Worm (Caenorhabditis elegans) whole organism, early embryonic: Measurements from ENCODE around the gene nspc-17.

Experiments
- F13C5.2 ChIP-seq: sonication (generic microtip); optimal IDR thresholded peaks from 2 replicates; lab custom pipeline; 2017; ENCODE audit warnings: mild to moderate bottlenecking, missing genetic modification characterization, inconsistent platforms, missing compliant biosample characterization
- ama-1 ChIP-seq: fragments of 150-350 bp; optimal IDR thresholded peaks from 2 replicates; lab custom pipeline; 2014
- ceh-36 ChIP-seq: sonication (generic microtip); optimal IDR thresholded peaks from 2 replicates; lab custom pipeline; 2016; ENCODE audit warnings: missing genetic modification characterization, inconsistent platforms, missing compliant biosample characterization
- flt-1 ChIP-seq: fragments of 200-800 bp; sonication (Bioruptor generic); IDR thresholded peaks from 2 replicates; pipeline ENCODE4 v1.3.6; 2022; ENCODE audit warnings: missing genetic modification characterization, missing compliant biosample characterization
- scrt-1 ChIP-seq: fragments of 200-800 bp; sonication (Bioruptor generic); IDR thresholded peaks from 2 replicates; pipeline ENCODE4 v1.3.6; 2022; ENCODE audit warnings: missing genetic modification characterization, missing compliant biosample characterization
- sea-1 ChIP-seq: fragments of 200-800 bp; sonication (Bioruptor generic); conservative IDR thresholded peaks from 2 replicates; pipeline ENCODE4 v1.3.6; 2022; ENCODE audit warnings: missing genetic modification characterization, missing compliant biosample characterization
- tbx-11 ChIP-seq: fragments of 200-800 bp; sonication (Bioruptor generic); IDR thresholded peaks from 2 replicates; pipeline ENCODE4 v1.3.6; 2022; ENCODE audit warnings: missing genetic modification characterization, missing compliant biosample characterization
- tbx-37 ChIP-seq: fragments of 200-800 bp; sonication (Bioruptor generic); conservative IDR thresholded peaks from 2 replicates; pipeline ENCODE4 v1.3.6; 2022; ENCODE audit warnings: missing genetic modification reagents, missing genetic modification characterization, missing compliant biosample characterization

ce11 chrX:14499830-14500409 is 25.1 kb downstream of the nspc-17 start:
- TF ChIP-seq flt-1 (no peak), ama-1 (lab: Kevin White, UChicago) (no peak), F13C5.2 (tag; lab: Kevin White, UChicago) (no peak), ceh-36 (tag; lab: Kevin White, UChicago) (no peak), sea-1 (no peak), tbx-37 (GFP tag; lab: Robert Waterston, UW) (no peak), scrt-1 (GFP tag; lab: Robert Waterston, UW) (no peak), tbx-11 (GFP tag; lab: Robert Waterston, UW) (no peak)
